Fruit fly (Drosophila melanogaster) whole organism, prepupa: ENCODE measurements around the gene CG42536.

ENCODE experiments used
- CG11294 ChIP-seq: fragments of 200-800 bp; sonication (Bioruptor generic); IDR thresholded peaks from 2 replicates; pipeline ENCODE4 v1.3.6; 2022; ENCODE audit warnings: missing biosample characterization, missing genetic modification characterization
- CG11762 ChIP-seq: fragments of 200-800 bp; sonication (Bioruptor generic); optimal IDR thresholded peaks from 3 replicates; lab custom pipeline; 2016; ENCODE audit warnings: missing biosample characterization, missing genetic modification characterization; ENCODE audit not compliant: insufficient read depth
- CG11902 ChIP-seq: fragments of 200-800 bp; sonication (Bioruptor generic); optimal IDR thresholded peaks from 3 replicates; lab custom pipeline; 2016; ENCODE audit warnings: missing biosample characterization, missing genetic modification characterization
- CG15336 ChIP-seq: fragments of 200-800 bp; sonication (Bioruptor generic); IDR thresholded peaks from 2 replicates; pipeline ENCODE4 v1.3.6; 2022; ENCODE audit warnings: missing biosample characterization, missing genetic modification characterization
- CG1621 ChIP-seq: fragments of 200-800 bp; sonication (Bioruptor generic); optimal IDR thresholded peaks from 3 replicates; lab custom pipeline; 2018; ENCODE audit warnings: missing biosample characterization, mild to moderate bottlenecking, missing genetic modification characterization
- CG31627 ChIP-seq: fragments of 200-800 bp; sonication (Bioruptor generic); optimal IDR thresholded peaks from 3 replicates; lab custom pipeline; 2016; ENCODE audit warnings: missing biosample characterization, missing genetic modification characterization
- CG32006 ChIP-seq: fragments of 200-800 bp; sonication (Bioruptor generic); optimal IDR thresholded peaks from 3 replicates; lab custom pipeline; 2017; ENCODE audit warnings: missing biosample characterization, mild to moderate bottlenecking, missing genetic modification characterization
- CG34406 ChIP-seq: fragments of 200-800 bp; sonication (Bioruptor generic); optimal IDR thresholded peaks from 3 replicates; lab custom pipeline; 2016; ENCODE audit warnings: missing biosample characterization, missing genetic modification characterization
- CG3919 ChIP-seq: fragments of 200-800 bp; sonication (Bioruptor generic); optimal IDR thresholded peaks from 3 replicates; lab custom pipeline; 2016; ENCODE audit warnings: missing biosample characterization, missing genetic modification characterization
- CG4318 ChIP-seq: fragments of 200-800 bp; sonication (Bioruptor generic); optimal IDR thresholded peaks from 3 replicates; lab custom pipeline; 2017; ENCODE audit warnings: missing biosample characterization, mild to moderate bottlenecking, missing genetic modification characterization
- CG6163 ChIP-seq: fragments of 200-800 bp; sonication (Bioruptor generic); IDR thresholded peaks from 3 replicates; pipeline ENCODE4 v1.3.6; 2022; ENCODE audit warnings: missing biosample characterization, missing genetic modification characterization
- CG6276 ChIP-seq: fragments of 200-800 bp; sonication (Bioruptor generic); optimal IDR thresholded peaks from 2 replicates; lab custom pipeline; 2017; ENCODE audit warnings: missing biosample characterization, mild to moderate bottlenecking, missing genetic modification characterization
- CG6808 ChIP-seq: fragments of 200-800 bp; sonication (Bioruptor generic); optimal IDR thresholded peaks from 3 replicates; lab custom pipeline; 2017; ENCODE audit warnings: missing biosample characterization, missing genetic modification characterization, mild to moderate bottlenecking, moderate library complexity, missing genetic modification reagents
- CG7368 ChIP-seq: fragments of 200-800 bp; sonication (Bioruptor generic); optimal IDR thresholded peaks from 3 replicates; lab custom pipeline; 2016; ENCODE audit warnings: missing biosample characterization, missing genetic modification characterization
- CG8119 ChIP-seq: fragments of 200-800 bp; sonication (Bioruptor generic); IDR thresholded peaks from 3 replicates; pipeline ENCODE4 v1.3.6; 2022; ENCODE audit warnings: missing biosample characterization, missing genetic modification characterization
- CG8319 ChIP-seq: fragments of 200-800 bp; sonication (Bioruptor generic); optimal IDR thresholded peaks from 3 replicates; lab custom pipeline; 2016; ENCODE audit warnings: missing biosample characterization, missing genetic modification characterization
- CG8632 ChIP-seq: fragments of 200-800 bp; sonication (Bioruptor generic); optimal IDR thresholded peaks from 3 replicates; lab custom pipeline; 2016; ENCODE audit warnings: missing biosample characterization, missing genetic modification characterization
- CG9139 ChIP-seq: fragments of 200-800 bp; sonication (Bioruptor generic); optimal IDR thresholded peaks from 3 replicates; lab custom pipeline; 2017; ENCODE audit warnings: missing biosample characterization, mild to moderate bottlenecking, missing genetic modification characterization
- Eip75B ChIP-seq: fragments of 200-800 bp; sonication (Bioruptor generic); optimal IDR thresholded peaks from 3 replicates; lab custom pipeline; 2016; ENCODE audit warnings: missing biosample characterization, missing genetic modification characterization
- Eip78C ChIP-seq: fragments of 200-800 bp; sonication (Bioruptor generic); peaks from one replicate; lab custom pipeline; 2016; ENCODE audit warnings: missing biosample characterization, missing genetic modification characterization
- Ets96B ChIP-seq: fragments of 200-800 bp; optimal IDR thresholded peaks from 2 replicates; lab custom pipeline; 2019; ENCODE audit warnings: missing biosample characterization, mild to moderate bottlenecking, missing genetic modification characterization, moderate library complexity
- Gug ChIP-seq: fragments of 200-800 bp; sonication (Bioruptor generic); IDR thresholded peaks from 2 replicates; pipeline ENCODE4 v1.3.6; 2022; ENCODE audit warnings: missing biosample characterization, missing genetic modification characterization
- Hr38 ChIP-seq: sonication (Bioruptor generic); optimal IDR thresholded peaks from 2 replicates; lab custom pipeline; 2016; ENCODE audit warnings: missing biosample characterization, missing genetic modification characterization
- Hr39 ChIP-seq: fragments of 200-800 bp; sonication (Bioruptor generic); optimal IDR thresholded peaks from 2 replicates; lab custom pipeline; 2016; ENCODE audit warnings: missing biosample characterization, missing genetic modification characterization
- Hr4 ChIP-seq: fragments of 200-800 bp; sonication (Bioruptor generic); optimal IDR thresholded peaks from 3 replicates; lab custom pipeline; 2016; ENCODE audit warnings: missing biosample characterization, missing genetic modification characterization
- Lpt ChIP-seq: fragments of 200-800 bp; sonication (Bioruptor generic); optimal IDR thresholded peaks from 3 replicates; lab custom pipeline; 2016; ENCODE audit warnings: missing biosample characterization, missing genetic modification characterization
- OdsH ChIP-seq: fragments of 200-800 bp; sonication (Bioruptor generic); optimal IDR thresholded peaks from 3 replicates; lab custom pipeline; 2016; ENCODE audit warnings: missing biosample characterization, missing genetic modification characterization
- Sox102F ChIP-seq: fragments of 200-800 bp; sonication (Bioruptor generic); optimal IDR thresholded peaks from 2 replicates; lab custom pipeline; 2016; ENCODE audit warnings: missing biosample characterization, mild to moderate bottlenecking, missing genetic modification characterization
- Sox14 ChIP-seq: fragments of 200-800 bp; sonication (Bioruptor generic); optimal IDR thresholded peaks from 3 replicates; lab custom pipeline; 2016; ENCODE audit warnings: missing biosample characterization, missing genetic modification characterization
- Sox15 ChIP-seq: fragments of 200-800 bp; sonication (Bioruptor generic); optimal IDR thresholded peaks from 3 replicates; lab custom pipeline; 2016; ENCODE audit warnings: missing biosample characterization, missing genetic modification characterization
- achi ChIP-seq: fragments of 200-800 bp; sonication (Bioruptor generic); optimal IDR thresholded peaks from 3 replicates; lab custom pipeline; 2016; ENCODE audit warnings: missing biosample characterization, missing genetic modification characterization
- acj6 ChIP-seq: fragments of 200-800 bp; sonication (Bioruptor generic); optimal IDR thresholded peaks from 3 replicates; lab custom pipeline; 2016; ENCODE audit warnings: missing biosample characterization, missing genetic modification characterization
- cyc ChIP-seq: fragments of 200-800 bp; sonication (Bioruptor generic); optimal IDR thresholded peaks from 3 replicates; lab custom pipeline; 2016; ENCODE audit warnings: missing biosample characterization, missing genetic modification characterization
- dsx ChIP-seq: fragments of 200-800 bp; optimal IDR thresholded peaks from 3 replicates; lab custom pipeline; 2019; ENCODE audit warnings: missing biosample characterization, mild to moderate bottlenecking, missing genetic modification characterization, moderate library complexity; ENCODE audit not compliant: poor library complexity, severe bottlenecking
- eg ChIP-seq: fragments of 200-800 bp; sonication (Bioruptor generic); IDR thresholded peaks from 3 replicates; pipeline ENCODE4 v1.3.6; 2022; ENCODE audit warnings: missing biosample characterization, missing genetic modification characterization
- esn ChIP-seq: fragments of 200-800 bp; sonication (Bioruptor generic); optimal IDR thresholded peaks from 2 replicates; lab custom pipeline; 2016; ENCODE audit warnings: missing biosample characterization, mild to moderate bottlenecking, missing genetic modification characterization, moderate library complexity
- fd59A ChIP-seq: fragments of 200-800 bp; sonication (Bioruptor generic); optimal IDR thresholded peaks from 2 replicates; lab custom pipeline; 2017; ENCODE audit warnings: missing biosample characterization, mild to moderate bottlenecking, missing genetic modification characterization, missing genetic modification reagents
- fd85E ChIP-seq: fragments of 200-800 bp; sonication (Bioruptor generic); optimal IDR thresholded peaks from 3 replicates; lab custom pipeline; 2016; ENCODE audit warnings: missing biosample characterization, missing genetic modification characterization
- fkh ChIP-seq: fragments of 200-800 bp; sonication (Bioruptor generic); optimal IDR thresholded peaks from 3 replicates; lab custom pipeline; 2017; ENCODE audit warnings: missing biosample characterization, mild to moderate bottlenecking, missing genetic modification characterization, moderate library complexity
- net ChIP-seq: fragments of 200-800 bp; sonication (Bioruptor generic); optimal IDR thresholded peaks from 3 replicates; lab custom pipeline; 2016; ENCODE audit warnings: missing biosample characterization, missing genetic modification characterization
- spab ChIP-seq: fragments of 200-800 bp; sonication (Bioruptor generic); optimal IDR thresholded peaks from 2 replicates; lab custom pipeline; 2017; ENCODE audit warnings: missing biosample characterization, mild to moderate bottlenecking, missing genetic modification characterization, missing genetic modification reagents
- ss ChIP-seq, 2 experiments: fragments of 200-800 bp; sonication (Bioruptor generic); optimal IDR thresholded peaks; 2 replicates in 1 of 2; 3 replicates in 1 of 2; lab custom pipeline; 2017 to 2018; ENCODE audit warnings: mild to moderate bottlenecking in 2 of 2, missing biosample characterization in 2 of 2, missing genetic modification characterization in 2 of 2, moderate library complexity in 1 of 2
- svp ChIP-seq: fragments of 200-800 bp; sonication (Bioruptor generic); peaks from one replicate; lab custom pipeline; 2016; ENCODE audit warnings: missing biosample characterization, missing genetic modification characterization
- topi ChIP-seq: fragments of 200-800 bp; sonication (Bioruptor generic); optimal IDR thresholded peaks from 3 replicates; lab custom pipeline; 2016; ENCODE audit warnings: missing biosample characterization, missing genetic modification characterization
- vri ChIP-seq: fragments of 200-800 bp; sonication (Bioruptor generic); optimal IDR thresholded peaks from 3 replicates; lab custom pipeline; 2016; ENCODE audit warnings: missing biosample characterization, mild to moderate bottlenecking, missing genetic modification characterization

Gene CG42536

DNA sequence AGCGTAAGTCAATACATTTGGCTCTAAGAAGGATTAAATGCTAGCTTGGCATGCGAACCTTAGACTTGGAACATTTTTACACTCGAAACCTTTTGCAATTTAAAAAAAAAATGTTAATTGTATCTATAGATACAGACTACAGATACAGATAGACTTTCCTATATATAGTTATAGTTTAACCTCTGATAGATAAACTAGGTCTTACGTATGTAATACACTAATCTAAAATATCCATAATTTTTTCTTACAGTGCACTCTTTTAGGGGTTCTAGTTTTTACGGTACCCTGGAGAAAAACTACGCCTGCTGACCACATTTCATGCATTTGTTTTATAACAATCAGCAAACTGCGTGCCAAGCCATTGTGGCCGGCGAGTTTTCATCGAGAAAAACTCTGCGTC is 17.3 kb upstream of the CG42536 start:
- no peak for TF ChIP-seq CG7368 (GFP tag; lab: Kevin White, UChicago)
- TF ChIP-seq Hr38 (GFP tag; lab: Kevin White, UChicago) = no peak
- TF ChIP-seq Gug (GFP tag; lab: Robert Waterston, UW) = no peak
- TF ChIP-seq Sox14 (GFP tag; lab: Kevin White, UChicago) = no peak
- TF ChIP-seq Hr39 (GFP tag; lab: Kevin White, UChicago) = no peak
- TF ChIP-seq fd85E = no peak
- no peak for TF ChIP-seq CG6163
- TF ChIP-seq fkh (GFP tag; lab: Kevin White, UChicago) = no peak
- no peak for TF ChIP-seq CG11902 (GFP tag; lab: Kevin White, UChicago)
- no peak for TF ChIP-seq CG34406
- TF ChIP-seq fd59A (GFP tag; lab: Kevin White, UChicago) = no peak
- TF ChIP-seq Ets96B (tag; lab: Kevin White, UChicago) = no peak
- TF ChIP-seq CG15336 (GFP tag; lab: Robert Waterston, UW) = peak; percentile 54
- no peak for TF ChIP-seq esn (GFP tag; lab: Kevin White, UChicago)
- no peak for TF ChIP-seq ss (GFP tag; optimal IDR thresholded peaks at IDR 0.05; lab: Kevin White, UChicago)
- TF ChIP-seq cyc (GFP tag; lab: Kevin White, UChicago) = no peak
- peak; percentile 27 for TF ChIP-seq Eip78C
- no peak for TF ChIP-seq CG8319 (GFP tag; lab: Kevin White, UChicago)
- peak; percentile 14 for TF ChIP-seq CG32006
- TF ChIP-seq CG8632 (GFP tag; lab: Kevin White, UChicago) = no peak
- TF ChIP-seq CG1621 = no peak
- peak; percentile 58; the same call in 2 of the 3 replicates for TF ChIP-seq CG8119
- no peak for TF ChIP-seq Hr4
- no peak for TF ChIP-seq acj6 (GFP tag; lab: Kevin White, UChicago)
- no peak for TF ChIP-seq Sox102F (GFP tag; lab: Kevin White, UChicago)
- 0 out of 3 replicates have a peak, but pooled peaks have one; percentile 14 for TF ChIP-seq eg (GFP tag; lab: Robert Waterston, UW)
- no peak for TF ChIP-seq CG31627
- no peak for TF ChIP-seq CG4318 (GFP tag; lab: Kevin White, UChicago)
- TF ChIP-seq CG6808 (GFP tag; lab: Kevin White, UChicago) = no peak
- no peak for TF ChIP-seq CG11762 (GFP tag; lab: Kevin White, UChicago)
- TF ChIP-seq spab (GFP tag; lab: Kevin White, UChicago) = no peak
- no peak for TF ChIP-seq Sox15 (GFP tag; lab: Kevin White, UChicago)
- no peak for TF ChIP-seq topi (GFP tag; lab: Kevin White, UChicago)
- TF ChIP-seq svp = no peak
- TF ChIP-seq dsx (GFP tag; lab: Kevin White, UChicago) = no peak
- no peak for TF ChIP-seq CG11294 (GFP tag; lab: Robert Waterston, UW)
- no peak for TF ChIP-seq CG9139 (GFP tag; lab: Kevin White, UChicago)
- TF ChIP-seq CG6276 (GFP tag; lab: Kevin White, UChicago) = no peak
- no peak for TF ChIP-seq CG3919 (GFP tag; lab: Kevin White, UChicago)
- TF ChIP-seq, all 60 proteins: peak for 5

DNA sequence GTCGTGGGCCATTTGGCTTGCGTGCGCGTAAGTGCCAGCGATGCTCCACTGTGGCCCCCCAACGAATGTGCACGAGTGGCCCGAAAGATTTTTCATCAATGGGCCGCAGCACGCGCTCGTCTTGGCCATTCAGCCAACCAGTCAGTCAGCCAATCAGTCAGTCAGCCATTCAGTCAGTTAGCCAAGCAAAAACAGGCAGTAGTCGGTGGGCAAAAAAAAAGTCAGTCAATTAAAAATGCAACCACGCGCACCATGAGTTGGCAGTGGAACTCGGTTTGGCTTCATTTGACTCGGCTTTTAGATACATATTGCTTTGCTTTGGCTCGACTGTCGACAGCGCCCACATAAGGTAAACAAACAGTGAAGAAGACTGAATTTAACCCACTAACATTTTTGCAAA is 16.1 kb upstream of the CG42536 start:
- TF ChIP-seq CG7368 (GFP tag; lab: Kevin White, UChicago) = no peak
- TF ChIP-seq net (GFP tag; lab: Kevin White, UChicago) = no peak
- peak; percentile 21 for TF ChIP-seq Eip78C
- TF ChIP-seq CG9139 (GFP tag; lab: Kevin White, UChicago) = no peak
- TF ChIP-seq achi (GFP tag; lab: Kevin White, UChicago) = no peak
- no peak for TF ChIP-seq CG15336 (GFP tag; lab: Robert Waterston, UW)
- TF ChIP-seq CG11902 (GFP tag; lab: Kevin White, UChicago) = no peak
- 0 out of 3 replicates have a peak, but pooled peaks have one; percentile 27 for TF ChIP-seq eg (GFP tag; lab: Robert Waterston, UW)
- TF ChIP-seq Lpt (GFP tag; lab: Kevin White, UChicago) = no peak
- no peak for TF ChIP-seq OdsH (GFP tag; lab: Kevin White, UChicago)
- peak in 1 of 2 experiments; percentile 80 for TF ChIP-seq ss (GFP tag; optimal IDR thresholded peaks at IDR 0.05; lab: Kevin White, UChicago)
- no peak for TF ChIP-seq Eip75B (GFP tag; lab: Kevin White, UChicago)
- no peak for TF ChIP-seq vri
